Fruit fly (Drosophila melanogaster): ENCODE results near the gene CG1138.

The CG1138 gene

dm6 chr3R:6597922-6598321, at the start of gene CG1138:
TSS of gene CG1138 (minus strand) at chr3R:6598022.
- no peak for TF ChIP-seq psq (optimal IDR thresholded peaks at IDR 0.05)
- TF ChIP-seq EcR (GFP tag; optimal IDR thresholded peaks at IDR 0.05) = no peak
- TF ChIP-seq CG8478 (optimal IDR thresholded peaks at IDR 0.05) = no peak
- TF ChIP-seq usp (GFP tag; optimal IDR thresholded peaks at IDR 0.05) = no peak
- no peak for TF ChIP-seq pan (optimal IDR thresholded peaks at IDR 0.05)
- no peak for TF ChIP-seq Dll (optimal IDR thresholded peaks at IDR 0.05)

- TF ChIP-seq usp (GFP tag; optimal IDR thresholded peaks at IDR 0.05) (no peak), Dll (optimal IDR thresholded peaks at IDR 0.05) (no peak), EcR (GFP tag; optimal IDR thresholded peaks at IDR 0.05) (no peak), psq (optimal IDR thresholded peaks at IDR 0.05) (no peak), CG8478 (optimal IDR thresholded peaks at IDR 0.05) (no peak), pan (optimal IDR thresholded peaks at IDR 0.05) (no peak)
Observed at dm6 chr3R:6646740-6647139, 48.9 kb upstream of the CG1138 start, which contains the start of gene Taf1. TSS of gene Taf1 (plus strand) at chr3R:6646889.

- TF ChIP-seq Dll (optimal IDR thresholded peaks at IDR 0.05) (no peak), pan (optimal IDR thresholded peaks at IDR 0.05) (no peak), usp (GFP tag; optimal IDR thresholded peaks at IDR 0.05) (no peak), EcR (GFP tag; optimal IDR thresholded peaks at IDR 0.05) (no peak), CG8478 (optimal IDR thresholded peaks at IDR 0.05) (no peak), psq (optimal IDR thresholded peaks at IDR 0.05) (no peak)
Observed at dm6 chr3R:6644334-6644733, 46.5 kb upstream of the CG1138 start, which contains the start of gene Ass. TSS of gene Ass (minus strand) at chr3R:6644434.

- TF ChIP-seq psq (optimal IDR thresholded peaks at IDR 0.05) (no peak), EcR (GFP tag; optimal IDR thresholded peaks at IDR 0.05) (no peak), usp (GFP tag; optimal IDR thresholded peaks at IDR 0.05) (no peak), CG8478 (optimal IDR thresholded peaks at IDR 0.05) (no peak), Dll (optimal IDR thresholded peaks at IDR 0.05) (no peak), pan (optimal IDR thresholded peaks at IDR 0.05) (no peak)
Observed at dm6 chr3R:6640932-6641331, 43.1 kb upstream of the CG1138 start, which contains the start of gene CG31286. TSS of gene CG31286 (plus strand) at chr3R:6641232.

- TF ChIP-seq usp (GFP tag; optimal IDR thresholded peaks at IDR 0.05) = no peak
- no peak for TF ChIP-seq Dll (optimal IDR thresholded peaks at IDR 0.05)
- no peak for TF ChIP-seq pan (optimal IDR thresholded peaks at IDR 0.05)
- no peak for TF ChIP-seq psq (optimal IDR thresholded peaks at IDR 0.05)
- TF ChIP-seq CG8478 (optimal IDR thresholded peaks at IDR 0.05) = no peak
- TF ChIP-seq EcR (GFP tag; optimal IDR thresholded peaks at IDR 0.05) = no peak
Observed at dm6 chr3R:6629851-6630250, 32.0 kb upstream of the CG1138 start, which contains the start of gene sunz. TSS of gene sunz (plus strand) at chr3R:6630151.

dm6 chr3R:6629221-6629620, 31.4 kb upstream of the CG1138 start, which contains the start of gene CG15177:
TSS of gene CG15177 (minus strand) at chr3R:6629321.
- no peak for TF ChIP-seq usp (GFP tag; optimal IDR thresholded peaks at IDR 0.05)
- no peak for TF ChIP-seq pan (optimal IDR thresholded peaks at IDR 0.05)
- no peak for TF ChIP-seq psq (optimal IDR thresholded peaks at IDR 0.05)
- no peak for TF ChIP-seq EcR (GFP tag; optimal IDR thresholded peaks at IDR 0.05)
- no peak for TF ChIP-seq CG8478 (optimal IDR thresholded peaks at IDR 0.05)
- TF ChIP-seq Dll (optimal IDR thresholded peaks at IDR 0.05) = no peak

dm6 chr3R:6627800-6628199, 30.0 kb upstream of the CG1138 start, which contains the start of gene sowi:
TSS of gene sowi (minus strand) at chr3R:6627900.
- no peak for TF ChIP-seq psq (optimal IDR thresholded peaks at IDR 0.05)
- no peak for TF ChIP-seq CG8478 (optimal IDR thresholded peaks at IDR 0.05)

dm6 chr3R:6608814-6609213, 11.0 kb upstream of the CG1138 start, which contains the start of gene glob2:
TSS of gene glob2 (minus strand) at chr3R:6608914.
- TF ChIP-seq usp (GFP tag; optimal IDR thresholded peaks at IDR 0.05) = no peak
- TF ChIP-seq CG8478 (optimal IDR thresholded peaks at IDR 0.05) = no peak
- TF ChIP-seq EcR (GFP tag; optimal IDR thresholded peaks at IDR 0.05) = no peak
- TF ChIP-seq pan (optimal IDR thresholded peaks at IDR 0.05) = no peak

- TF ChIP-seq EcR (GFP tag; optimal IDR thresholded peaks at IDR 0.05) (no peak), Dll (optimal IDR thresholded peaks at IDR 0.05) (no peak), CG8478 (optimal IDR thresholded peaks at IDR 0.05) (no peak), psq (optimal IDR thresholded peaks at IDR 0.05) (no peak), pan (optimal IDR thresholded peaks at IDR 0.05) (no peak), usp (GFP tag; optimal IDR thresholded peaks at IDR 0.05) (no peak)
Observed at dm6 chr3R:6605142-6605541, 7.3 kb upstream of the CG1138 start.

- TF ChIP-seq usp (GFP tag; optimal IDR thresholded peaks at IDR 0.05) = no peak
- no peak for TF ChIP-seq pan (optimal IDR thresholded peaks at IDR 0.05)
- no peak for TF ChIP-seq CG8478 (optimal IDR thresholded peaks at IDR 0.05)
- no peak for TF ChIP-seq Dll (optimal IDR thresholded peaks at IDR 0.05)
- TF ChIP-seq EcR (GFP tag; optimal IDR thresholded peaks at IDR 0.05) = no peak
- no peak for TF ChIP-seq psq (optimal IDR thresholded peaks at IDR 0.05)
Observed at dm6 chr3R:6600942-6601341, 3.1 kb upstream of the CG1138 start, which contains the start of gene CG31482. TSS of gene CG31482 (plus strand) at chr3R:6601242.

dm6 chr3R:6593068-6593567, 4.7 kb downstream of the CG1138 start, which contains the start of gene dpr11:
TSS of gene dpr11 (minus strand) at chr3R:6593330.
- no peak for TF ChIP-seq Dll (optimal IDR thresholded peaks at IDR 0.05)
- no peak for TF ChIP-seq psq (optimal IDR thresholded peaks at IDR 0.05)
- no peak for TF ChIP-seq EcR (GFP tag; optimal IDR thresholded peaks at IDR 0.05)
- TF ChIP-seq pan (optimal IDR thresholded peaks at IDR 0.05) = no peak
- TF ChIP-seq usp (GFP tag; optimal IDR thresholded peaks at IDR 0.05) = no peak
- no peak for TF ChIP-seq CG8478 (optimal IDR thresholded peaks at IDR 0.05)

- TF ChIP-seq EcR (GFP tag; optimal IDR thresholded peaks at IDR 0.05) = no peak
- no peak for TF ChIP-seq usp (GFP tag; optimal IDR thresholded peaks at IDR 0.05)
- TF ChIP-seq psq (optimal IDR thresholded peaks at IDR 0.05) = no peak
- no peak for TF ChIP-seq pan (optimal IDR thresholded peaks at IDR 0.05)
- TF ChIP-seq Dll (optimal IDR thresholded peaks at IDR 0.05) = no peak
- no peak for TF ChIP-seq CG8478 (optimal IDR thresholded peaks at IDR 0.05)
Observed at dm6 chr3R:6580484-6580883, 17.3 kb downstream of the CG1138 start, which contains the start of gene CG2336. TSS of gene CG2336 (plus strand) at chr3R:6580784.

All from whole organism.